Fruit fly (Drosophila melanogaster) whole organism, embryonic: ENCODE results near the gene Ino80.

ENCODE experiments used
- Aef1 ChIP-seq: fragments of 200-800 bp; sonication (Bioruptor generic); IDR thresholded peaks from 3 replicates; pipeline ENCODE4 v1.3.6; 2022; ENCODE audit warnings: missing biosample characterization, missing genetic modification characterization
- Atf-2 ChIP-seq: fragments of 200-800 bp; sonication (Bioruptor generic); optimal IDR thresholded peaks from 2 replicates; lab custom pipeline; 2016; ENCODE audit warnings: missing biosample characterization, missing genetic modification characterization
- CG11085 ChIP-seq: fragments of 200-800 bp; sonication (Bioruptor generic); IDR thresholded peaks from 2 replicates; pipeline ENCODE4 v1.3.6; 2022; ENCODE audit warnings: missing biosample characterization, missing genetic modification characterization
- CG11093 ChIP-seq: fragments of 200-800 bp; sonication (Bioruptor generic); IDR thresholded peaks from 3 replicates; pipeline ENCODE4 v1.3.6; 2022; ENCODE audit warnings: missing biosample characterization, missing genetic modification characterization
- CG11398 ChIP-seq: fragments of 200-800 bp; sonication (Bioruptor generic); optimal IDR thresholded peaks from 2 replicates; lab custom pipeline; 2016; ENCODE audit warnings: missing biosample characterization, missing genetic modification characterization
- CG12236 ChIP-seq: fragments of 200-800 bp; sonication (Bioruptor generic); optimal IDR thresholded peaks from 2 replicates; lab custom pipeline; 2016; ENCODE audit warnings: missing biosample characterization, missing genetic modification characterization
- CG15479 ChIP-seq: fragments of 200-800 bp; sonication (Bioruptor generic); optimal IDR thresholded peaks from 3 replicates; lab custom pipeline; 2019; ENCODE audit warnings: missing biosample characterization, mild to moderate bottlenecking, missing genetic modification characterization, moderate library complexity
- CG15696 ChIP-seq: fragments of 200-800 bp; sonication (Bioruptor generic); optimal IDR thresholded peaks from 2 replicates; lab custom pipeline; 2019; ENCODE audit warnings: missing biosample characterization, mild to moderate bottlenecking, missing genetic modification characterization, moderate library complexity
- CG1792 ChIP-seq: fragments of 200-800 bp; sonication (Bioruptor generic); optimal IDR thresholded peaks from 2 replicates; lab custom pipeline; 2016; ENCODE audit warnings: missing biosample characterization, missing genetic modification characterization
- CG18262 ChIP-seq: fragments of 200-800 bp; optimal IDR thresholded peaks from 3 replicates; lab custom pipeline; 2019; ENCODE audit warnings: missing biosample characterization, mild to moderate bottlenecking, missing genetic modification characterization, moderate library complexity
- CG18764 ChIP-seq: fragments of 200-800 bp; sonication (Bioruptor generic); optimal IDR thresholded peaks from 3 replicates; lab custom pipeline; 2016; ENCODE audit warnings: missing biosample characterization, missing genetic modification characterization
- CG30020 ChIP-seq: fragments of 200-800 bp; optimal IDR thresholded peaks from 2 replicates; lab custom pipeline; 2019; ENCODE audit warnings: missing biosample characterization, mild to moderate bottlenecking, missing genetic modification characterization, moderate library complexity
- CG43689 ChIP-seq: fragments of 200-800 bp; sonication (Bioruptor generic); IDR thresholded peaks from 2 replicates; pipeline ENCODE4 v1.3.6; 2022; ENCODE audit warnings: missing biosample characterization, missing genetic modification characterization
- CG6272 ChIP-seq: fragments of 200-800 bp; sonication (Bioruptor generic); IDR thresholded peaks from 2 replicates; pipeline ENCODE4 v1.3.6; 2022; ENCODE audit warnings: missing biosample characterization, missing genetic modification characterization
- CG7271 ChIP-seq: fragments of 200-800 bp; sonication (Bioruptor generic); optimal IDR thresholded peaks from 2 replicates; lab custom pipeline; 2018; ENCODE audit warnings: missing biosample characterization, mild to moderate bottlenecking, missing genetic modification characterization, moderate library complexity
- Chrac-16 ChIP-seq: fragments of 200-800 bp; sonication (Bioruptor generic); optimal IDR thresholded peaks from 3 replicates; lab custom pipeline; 2016; ENCODE audit warnings: missing biosample characterization, missing genetic modification characterization
- D19A ChIP-seq: fragments of 200-800 bp; optimal IDR thresholded peaks from 3 replicates; lab custom pipeline; 2019; ENCODE audit warnings: missing biosample characterization, mild to moderate bottlenecking, missing genetic modification characterization, moderate library complexity
- Deaf1 ChIP-seq: fragments of 200-800 bp; optimal IDR thresholded peaks from 3 replicates; lab custom pipeline; 2019; ENCODE audit warnings: missing biosample characterization, mild to moderate bottlenecking, missing genetic modification characterization, moderate library complexity
- Doc3 ChIP-seq: fragments of 200-800 bp; sonication (Bioruptor generic); IDR thresholded peaks from 3 replicates; pipeline ENCODE4 v1.3.6; 2022; ENCODE audit warnings: missing biosample characterization, missing genetic modification characterization; ENCODE audit not compliant: partially characterized antibody
- Elba2 ChIP-seq: fragments of 200-800 bp; sonication (Bioruptor generic); optimal IDR thresholded peaks from 3 replicates; lab custom pipeline; 2016; ENCODE audit warnings: missing biosample characterization, missing genetic modification characterization
- Gsc ChIP-seq: fragments of 200-800 bp; sonication (Bioruptor generic); IDR thresholded peaks from 2 replicates; pipeline ENCODE4 v1.3.6; 2022; ENCODE audit warnings: missing biosample characterization, missing genetic modification characterization
- Jarid2 ChIP-seq: fragments of 200-800 bp; sonication (Bioruptor generic); optimal IDR thresholded peaks from 3 replicates; lab custom pipeline; 2017; ENCODE audit warnings: mild to moderate bottlenecking, missing biosample characterization, missing genetic modification reagents, missing genetic modification characterization
- Mes4 ChIP-seq: fragments of 200-800 bp; sonication (Bioruptor generic); optimal IDR thresholded peaks from 2 replicates; lab custom pipeline; 2016; ENCODE audit warnings: missing biosample characterization, missing genetic modification characterization
- Myb ChIP-seq: fragments of 200-800 bp; sonication (Bioruptor generic); optimal IDR thresholded peaks from 2 replicates; lab custom pipeline; 2016; ENCODE audit warnings: missing biosample characterization, missing genetic modification characterization
- Nf-YC ChIP-seq: fragments of 200-800 bp; optimal IDR thresholded peaks from 3 replicates; lab custom pipeline; 2019; ENCODE audit warnings: missing biosample characterization, mild to moderate bottlenecking, missing genetic modification characterization, moderate library complexity
- Poxn ChIP-seq: fragments of 200-800 bp; sonication (Bioruptor generic); IDR thresholded peaks from 2 replicates; pipeline ENCODE4 v1.3.6; 2022; ENCODE audit warnings: missing biosample characterization, missing genetic modification characterization
- Rx ChIP-seq: fragments of 200-800 bp; sonication (Bioruptor generic); IDR thresholded peaks from 2 replicates; pipeline ENCODE4 v1.3.6; 2022; ENCODE audit warnings: missing biosample characterization, missing genetic modification characterization
- Sry-β ChIP-seq: fragments of 200-800 bp; sonication (Bioruptor generic); optimal IDR thresholded peaks from 2 replicates; lab custom pipeline; 2018; ENCODE audit warnings: missing biosample characterization, mild to moderate bottlenecking, missing genetic modification characterization, moderate library complexity
- Trl ChIP-seq, 3 experiments: fragments of >200 bp in 2 of 3; fragments of 200-800 bp in 1 of 3; sonication (Bioruptor generic) in 1 of 3; optimal IDR thresholded peaks; 2 replicates in 1 of 3; 3 replicates in 2 of 3; lab custom pipeline; 2016 to 2017; ENCODE audit warnings: missing biosample characterization in 1 of 3, missing genetic modification characterization in 1 of 3
- amos ChIP-seq: fragments of 200-800 bp; sonication (Bioruptor generic); IDR thresholded peaks from 2 replicates; pipeline ENCODE4 v1.3.6; 2022; ENCODE audit warnings: missing biosample characterization, missing genetic modification characterization; ENCODE audit not compliant: partially characterized antibody
- ap ChIP-seq: fragments of 200-800 bp; sonication (Bioruptor generic); IDR thresholded peaks from 2 replicates; pipeline ENCODE4 v1.3.6; 2022; ENCODE audit warnings: missing biosample characterization, missing genetic modification characterization
- ara ChIP-seq: fragments of 200-800 bp; sonication (Bioruptor generic); IDR thresholded peaks from 2 replicates; pipeline ENCODE4 v1.3.6; 2022; ENCODE audit warnings: missing biosample characterization, missing genetic modification characterization
- bcd ChIP-seq: fragments of 200-800 bp; sonication (Bioruptor generic); optimal IDR thresholded peaks from 2 replicates; lab custom pipeline; 2017; ENCODE audit warnings: missing biosample characterization, mild to moderate bottlenecking, missing genetic modification characterization
- bsh ChIP-seq, 2 experiments: fragments of 200-800 bp; sonication (Bioruptor generic); optimal IDR thresholded peaks; 2 replicates each; lab custom pipeline; 2017 to 2018; ENCODE audit warnings: mild to moderate bottlenecking in 2 of 2, missing biosample characterization in 2 of 2, missing genetic modification characterization in 2 of 2, moderate library complexity in 1 of 2
- crc ChIP-seq: fragments of 200-800 bp; sonication (Bioruptor generic); optimal IDR thresholded peaks from 2 replicates; lab custom pipeline; 2016; ENCODE audit warnings: missing biosample characterization, missing genetic modification characterization
- croc ChIP-seq: fragments of 200-800 bp; sonication (Bioruptor generic); conservative IDR thresholded peaks from 3 replicates; pipeline ENCODE4 v1.3.6; 2022; ENCODE audit warnings: missing biosample characterization, missing genetic modification characterization
- danr ChIP-seq: fragments of 200-800 bp; sonication (Bioruptor generic); IDR thresholded peaks from 2 replicates; pipeline ENCODE4 v1.3.6; 2022; ENCODE audit warnings: missing biosample characterization, missing genetic modification characterization
- dimm ChIP-seq: fragments of 200-800 bp; sonication (Bioruptor generic); IDR thresholded peaks from 2 replicates; pipeline ENCODE4 v1.3.6; 2022; ENCODE audit warnings: missing biosample characterization, missing genetic modification characterization
- ftz-f1 ChIP-seq: fragments of 200-800 bp; sonication (Bioruptor generic); optimal IDR thresholded peaks from 2 replicates; lab custom pipeline; 2016; ENCODE audit warnings: missing biosample characterization, missing genetic modification characterization
- fu2 ChIP-seq: fragments of 200-800 bp; sonication (Bioruptor generic); optimal IDR thresholded peaks from 2 replicates; lab custom pipeline; 2016; ENCODE audit warnings: missing biosample characterization, missing genetic modification characterization
- gfzf ChIP-seq: fragments of 200-800 bp; sonication (Bioruptor generic); optimal IDR thresholded peaks from 2 replicates; lab custom pipeline; 2016; ENCODE audit warnings: missing biosample characterization, mild to moderate bottlenecking, missing genetic modification characterization, moderate library complexity
- ind ChIP-seq: fragments of 200-800 bp; sonication (Bioruptor generic); optimal IDR thresholded peaks from 3 replicates; lab custom pipeline; 2016; ENCODE audit warnings: missing biosample characterization, missing genetic modification characterization
- ken ChIP-seq: fragments of 200-800 bp; sonication (Bioruptor generic); IDR thresholded peaks from 3 replicates; pipeline ENCODE4 v1.3.6; 2022; ENCODE audit warnings: missing biosample characterization, missing genetic modification characterization
- odd ChIP-seq: fragments of 200-800 bp; sonication (Bioruptor generic); optimal IDR thresholded peaks from 2 replicates; lab custom pipeline; 2017; ENCODE audit warnings: missing biosample characterization, mild to moderate bottlenecking, missing genetic modification characterization
- phol ChIP-seq: fragments of 200-800 bp; sonication (Bioruptor generic); optimal IDR thresholded peaks from 3 replicates; lab custom pipeline; 2018; ENCODE audit warnings: missing biosample characterization, mild to moderate bottlenecking, missing genetic modification characterization, moderate library complexity
- repo ChIP-seq: fragments of 200-800 bp; sonication (Bioruptor generic); optimal IDR thresholded peaks from 2 replicates; lab custom pipeline; 2016; ENCODE audit warnings: missing biosample characterization, missing genetic modification characterization
- slbo ChIP-seq: fragments of 200-800 bp; sonication (Bioruptor generic); IDR thresholded peaks from 2 replicates; pipeline ENCODE4 v1.3.6; 2022; ENCODE audit warnings: missing biosample characterization, missing genetic modification characterization
- tgo ChIP-seq: fragments of 200-800 bp; sonication (Bioruptor generic); IDR thresholded peaks from 3 replicates; pipeline ENCODE4 v1.3.6; 2022; ENCODE audit warnings: missing biosample characterization, missing genetic modification characterization
- tio ChIP-seq: fragments of 200-800 bp; sonication (Bioruptor generic); optimal IDR thresholded peaks from 2 replicates; lab custom pipeline; 2017; ENCODE audit warnings: missing biosample characterization, missing genetic modification characterization, inconsistent platforms
- toy ChIP-seq: fragments of 200-800 bp; sonication (Bioruptor generic); IDR thresholded peaks from 2 replicates; pipeline ENCODE4 v1.3.6; 2022; ENCODE audit warnings: missing biosample characterization, missing genetic modification characterization
- z ChIP-seq: fragments of 200-800 bp; sonication (Bioruptor generic); IDR thresholded peaks from 3 replicates; pipeline ENCODE4 v1.3.6; 2022; ENCODE audit warnings: missing biosample characterization, missing genetic modification characterization

The Ino80 gene

DNA sequence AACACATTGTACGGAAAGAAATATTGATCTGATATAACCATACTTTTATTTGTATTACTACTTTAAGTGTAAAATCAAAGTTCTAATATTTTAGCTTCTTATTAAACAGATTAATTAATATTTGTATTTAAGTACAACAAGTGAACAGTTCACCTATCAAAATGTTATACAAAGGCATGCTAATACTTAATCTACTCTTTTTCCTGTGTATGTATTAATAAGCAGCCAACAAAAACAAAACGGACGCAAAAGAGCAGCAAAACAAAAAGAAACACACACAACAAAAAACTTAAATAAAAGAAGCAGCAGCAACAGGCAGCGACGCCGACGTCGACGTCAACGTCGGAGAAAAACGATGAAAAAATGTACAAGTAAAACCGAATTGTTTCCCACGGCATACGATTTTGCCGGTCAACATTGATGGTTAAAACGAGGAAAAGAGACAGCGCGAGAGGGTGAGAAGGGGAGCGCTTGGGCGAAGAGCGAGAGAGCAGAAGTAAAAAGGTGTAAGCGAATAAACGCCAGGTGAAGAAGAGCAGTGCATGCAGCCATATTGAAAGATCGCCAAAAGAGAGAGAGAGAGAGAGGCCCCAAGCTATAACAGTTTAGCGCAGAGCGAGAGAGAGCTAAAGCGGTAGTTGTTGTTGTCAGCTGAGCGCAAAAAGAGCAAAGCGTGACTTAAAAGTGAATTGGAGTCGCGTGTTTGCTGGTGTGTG is 81.3 kb downstream of the Ino80 start (continued):
- no peak for TF ChIP-seq Sry-β (GFP tag; lab: Kevin White, UChicago)
- TF ChIP-seq Gsc (GFP tag; lab: Robert Waterston, UW) = no peak
- TF ChIP-seq CG11085 (GFP tag; lab: Robert Waterston, UW) = no peak
- no peak for TF ChIP-seq CG15696 (tag; lab: Kevin White, UChicago)
- TF ChIP-seq CG43689 (GFP tag; lab: Robert Waterston, UW) = no peak
- peak; percentile 92 to 94 for TF ChIP-seq Trl (optimal IDR thresholded peaks at IDR 0.05; lab: Kevin White, UChicago)
- TF ChIP-seq Trl (GFP tag; optimal IDR thresholded peaks at IDR 0.05; lab: Kevin White, UChicago) = peak; percentile 8
- no peak for TF ChIP-seq CG30020 (tag; lab: Kevin White, UChicago)
- no peak for TF ChIP-seq Atf-2
- peak; percentile 64 for TF ChIP-seq phol (tag; lab: Kevin White, UChicago)
- TF ChIP-seq Doc3 (GFP tag; lab: Robert Waterston, UW) = peak; percentile 54; the same call in 1 of the 3 replicates
- TF ChIP-seq Poxn = no peak
- TF ChIP-seq Nf-YC (tag; lab: Kevin White, UChicago) = no peak
- TF ChIP-seq odd (GFP tag; lab: Kevin White, UChicago) = no peak
- no peak for TF ChIP-seq ken (GFP tag; lab: Robert Waterston, UW)
- TF ChIP-seq CG15479 (GFP tag; lab: Kevin White, UChicago) = no peak
- no peak for TF ChIP-seq CG1792 (GFP tag; lab: Kevin White, UChicago)
- TF ChIP-seq Chrac-16 = no peak
- no peak for TF ChIP-seq CG12236
- no peak for TF ChIP-seq tio (GFP tag; lab: Kevin White, UChicago)
- TF ChIP-seq Myb (GFP tag; lab: Kevin White, UChicago) = no peak
- TF ChIP-seq gfzf (GFP tag; lab: Kevin White, UChicago) = no peak
- no peak for TF ChIP-seq ap
- TF ChIP-seq D19A (tag; lab: Kevin White, UChicago) = no peak
- peak; percentile 3 to 85 for TF ChIP-seq bsh (GFP tag; optimal IDR thresholded peaks at IDR 0.05; lab: Kevin White, UChicago)
- no peak for TF ChIP-seq ara
- peak; percentile 41 for TF ChIP-seq CG18262 (tag; lab: Kevin White, UChicago)
- no peak for TF ChIP-seq CG6272 (GFP tag; lab: Robert Waterston, UW)
- no peak for TF ChIP-seq CG18764 (GFP tag; lab: Kevin White, UChicago)
- no peak for TF ChIP-seq z (GFP tag; lab: Robert Waterston, UW)
- TF ChIP-seq slbo (GFP tag; lab: Robert Waterston, UW) = no peak
- no peak for TF ChIP-seq Elba2 (GFP tag; lab: Kevin White, UChicago)
- no peak for TF ChIP-seq Mes4 (GFP tag; lab: Kevin White, UChicago)
- TF ChIP-seq ind (GFP tag; lab: Kevin White, UChicago) = no peak
- TF ChIP-seq Aef1 (GFP tag; lab: Robert Waterston, UW) = no peak
- TF ChIP-seq CG7271 (tag; lab: Kevin White, UChicago) = no peak
- TF ChIP-seq crc = no peak
- no peak for TF ChIP-seq repo (GFP tag; lab: Kevin White, UChicago)
- TF ChIP-seq ftz-f1 = no peak
- no peak for TF ChIP-seq tgo (GFP tag; lab: Robert Waterston, UW)
- no peak for TF ChIP-seq amos (GFP tag; lab: Robert Waterston, UW)
- TF ChIP-seq Deaf1 = no peak
- no peak for TF ChIP-seq toy (GFP tag; lab: Robert Waterston, UW)
- TF ChIP-seq fu2 (GFP tag; lab: Kevin White, UChicago) = no peak
- no peak for TF ChIP-seq Rx (GFP tag; lab: Robert Waterston, UW)
- no peak for TF ChIP-seq bcd
- TF ChIP-seq CG11093 (GFP tag; lab: Robert Waterston, UW) = no peak
- TF ChIP-seq dimm = no peak
- TF ChIP-seq CG11398 (GFP tag; lab: Kevin White, UChicago) = no peak
- no peak for TF ChIP-seq croc (GFP tag; lab: Robert Waterston, UW)
- no peak for TF ChIP-seq danr
- no peak for TF ChIP-seq Jarid2 (GFP tag; lab: Kevin White, UChicago)
